Worm (Caenorhabditis elegans) whole organism, L1 larva: ENCODE measurements around the gene eol-1.

Source experiments
- C16A3.4 ChIP-seq: fragments of 150-350 bp; optimal IDR thresholded peaks from 2 replicates; lab custom pipeline; 2014; ENCODE audit warnings: missing biosample characterization, missing genetic modification characterization
- Y116A8C.19 ChIP-seq: sonication (generic microtip); optimal IDR thresholded peaks from 2 replicates; lab custom pipeline; 2016; ENCODE audit warnings: missing compliant biosample characterization, missing genetic modification characterization, borderline replicate concordance
- aha-1 ChIP-seq: fragments of 150-350 bp; optimal IDR thresholded peaks from 2 replicates; lab custom pipeline; 2014; ENCODE audit warnings: missing biosample characterization, missing genetic modification characterization
- ama-1 ChIP-seq: fragments of 150-350 bp; optimal IDR thresholded peaks from 2 replicates; lab custom pipeline; 2014
- blmp-1 ChIP-seq: fragments of 150-350 bp; optimal IDR thresholded peaks from 2 replicates; lab custom pipeline; 2014; ENCODE audit warnings: missing biosample characterization, missing genetic modification characterization
- ceh-63 ChIP-seq: fragments of 200-800 bp; sonication (Bioruptor generic); optimal IDR thresholded peaks from 2 replicates; lab custom pipeline; 2018; ENCODE audit warnings: mild to moderate bottlenecking, missing genetic modification characterization, missing compliant biosample characterization
- ceh-8 ChIP-seq: fragments of 200-800 bp; sonication (Bioruptor generic); optimal IDR thresholded peaks from 2 replicates; lab custom pipeline; 2018; ENCODE audit warnings: mild to moderate bottlenecking, missing genetic modification characterization, moderate library complexity, missing compliant biosample characterization
- ceh-82 ChIP-seq, 3 experiments: fragments of 150-350 bp in 1 of 3; sonication (generic microtip) in 2 of 3; optimal IDR thresholded peaks; 2 replicates each; lab custom pipeline; 2014 to 2017; ENCODE audit warnings: missing biosample characterization in 3 of 3, missing genetic modification characterization in 3 of 3
- dpl-1 ChIP-seq, 3 experiments: fragments of 150-350 bp in 2 of 3; sonication (generic microtip) in 1 of 3; optimal IDR thresholded peaks; 2 replicates each; lab custom pipeline; 2014 to 2017; ENCODE audit warnings: missing biosample characterization in 3 of 3, missing genetic modification characterization in 3 of 3, missing genetic modification reagents in 3 of 3
- efl-1 ChIP-seq, 4 experiments: fragments of 150-350 bp; optimal IDR thresholded peaks in 3 of 4; peaks in 1 of 4; 1 replicate in 1 of 4; 2 replicates in 3 of 4; lab custom pipeline; 2014; ENCODE audit warnings: missing biosample characterization in 2 of 4, missing genetic modification characterization in 2 of 4, missing genetic modification reagents in 2 of 4
- egl-27 ChIP-seq, 2 experiments: fragments of 150-350 bp in 1 of 2; sonication (generic microtip); optimal IDR thresholded peaks; 3 replicates each; lab custom pipeline; 2017 to 2018; ENCODE audit warnings: missing biosample characterization in 2 of 2, missing genetic modification characterization in 2 of 2, missing genetic modification reagents in 2 of 2
- elt-2 ChIP-seq: sonication (generic microtip); optimal IDR thresholded peaks from 2 replicates; lab custom pipeline; 2016; ENCODE audit warnings: missing genetic modification characterization, mild to moderate bottlenecking, inconsistent platforms, missing compliant biosample characterization, missing genetic modification reagents
- elt-3 ChIP-seq, 6 experiments: fragments of 150-350 bp in 1 of 6; sonication (generic microtip); optimal IDR thresholded peaks; 2 replicates each; lab custom pipeline; 2017 to 2018; ENCODE audit warnings: missing biosample characterization in 6 of 6, missing genetic modification characterization in 6 of 6, inconsistent platforms in 1 of 6
- fkh-8 ChIP-seq: sonication (generic microtip); optimal IDR thresholded peaks from 2 replicates; lab custom pipeline; 2016; ENCODE audit warnings: mild to moderate bottlenecking, missing genetic modification characterization, missing compliant biosample characterization
- grh-1 ChIP-seq: fragments of 200-800 bp; sonication (Bioruptor generic); IDR thresholded peaks from 2 replicates; pipeline ENCODE4 v1.3.6; 2022; ENCODE audit warnings: missing genetic modification reagents, missing genetic modification characterization, missing compliant biosample characterization
- hpl-2 ChIP-seq: fragments of 150-350 bp; optimal IDR thresholded peaks from 2 replicates; lab custom pipeline; 2014; ENCODE audit warnings: missing biosample characterization, missing genetic modification reagents, missing genetic modification characterization
- irx-1 ChIP-seq: sonication (generic microtip); optimal IDR thresholded peaks from 2 replicates; lab custom pipeline; 2016; ENCODE audit warnings: missing genetic modification characterization, missing compliant biosample characterization
- isw-1 ChIP-seq: fragments of 200-800 bp; sonication (Bioruptor generic); IDR thresholded peaks from 2 replicates; pipeline ENCODE4 v1.3.6; 2022; ENCODE audit warnings: missing genetic modification characterization, missing compliant biosample characterization
- lin-14 ChIP-seq: fragments of 200-800 bp; sonication (Bioruptor generic); optimal IDR thresholded peaks from 2 replicates; lab custom pipeline; 2018; ENCODE audit warnings: mild to moderate bottlenecking, missing genetic modification characterization, moderate library complexity, missing compliant biosample characterization
- lin-15B ChIP-seq: fragments of 150-350 bp; sonication (generic microtip); optimal IDR thresholded peaks from 3 replicates; lab custom pipeline; 2014; ENCODE audit warnings: missing biosample characterization, missing genetic modification characterization
- lin-35 ChIP-seq, 2 experiments: fragments of 150-350 bp; optimal IDR thresholded peaks; 2 replicates each; lab custom pipeline; 2014; ENCODE audit warnings: missing biosample characterization in 2 of 2, missing genetic modification characterization in 2 of 2, missing genetic modification reagents in 2 of 2
- lin-39 ChIP-seq: fragments of 150-350 bp; optimal IDR thresholded peaks from 2 replicates; lab custom pipeline; 2014; ENCODE audit warnings: missing biosample characterization, missing genetic modification reagents, missing genetic modification characterization
- lsy-2 ChIP-seq, 2 experiments: fragments of 150-350 bp; optimal IDR thresholded peaks; 2 replicates each; lab custom pipeline; 2014; ENCODE audit warnings: missing biosample characterization in 2 of 2, missing genetic modification characterization in 2 of 2
- mab-9 ChIP-seq: fragments of 200-800 bp; sonication (Bioruptor generic); IDR thresholded peaks from 2 replicates; pipeline ENCODE4 v1.3.6; 2022; ENCODE audit warnings: missing genetic modification reagents, missing genetic modification characterization, missing compliant biosample characterization
- nhr-11 ChIP-seq: fragments of 150-350 bp; optimal IDR thresholded peaks from 2 replicates; lab custom pipeline; 2014; ENCODE audit warnings: missing biosample characterization, missing genetic modification characterization
- nhr-19 ChIP-seq: fragments of 200-800 bp; sonication (Bioruptor generic); conservative IDR thresholded peaks from 2 replicates; pipeline ENCODE4 v1.3.6; 2022; ENCODE audit warnings: missing genetic modification characterization, missing compliant biosample characterization
- nhr-20 ChIP-seq: sonication (generic microtip); optimal IDR thresholded peaks from 2 replicates; lab custom pipeline; 2016; ENCODE audit warnings: mild to moderate bottlenecking, missing genetic modification characterization, missing compliant biosample characterization
- nhr-237 ChIP-seq: fragments of 150-350 bp; optimal IDR thresholded peaks from 2 replicates; lab custom pipeline; 2014; ENCODE audit warnings: missing biosample characterization, missing genetic modification characterization
- nhr-47 ChIP-seq: sonication (generic microtip); optimal IDR thresholded peaks from 2 replicates; lab custom pipeline; 2016; ENCODE audit warnings: mild to moderate bottlenecking, missing genetic modification characterization, moderate library complexity, missing compliant biosample characterization
- nhr-71 ChIP-seq: sonication (generic microtip); optimal IDR thresholded peaks from 2 replicates; lab custom pipeline; 2016; ENCODE audit warnings: mild to moderate bottlenecking, missing genetic modification characterization, moderate library complexity, missing compliant biosample characterization
- nhr-76 ChIP-seq: sonication (generic microtip); optimal IDR thresholded peaks from 2 replicates; lab custom pipeline; 2017; ENCODE audit warnings: missing biosample characterization, missing genetic modification characterization
- nhr-85 ChIP-seq: sonication (generic microtip); peaks from one replicate; lab custom pipeline; 2016; ENCODE audit warnings: missing genetic modification characterization, inconsistent platforms, missing compliant biosample characterization
- nhr-90 ChIP-seq: sonication (generic microtip); optimal IDR thresholded peaks from 2 replicates; lab custom pipeline; 2016; ENCODE audit warnings: mild to moderate bottlenecking, missing genetic modification characterization, missing compliant biosample characterization; ENCODE audit not compliant: poor library complexity
- pax-3 ChIP-seq: fragments of 200-800 bp; sonication (Bioruptor generic); optimal IDR thresholded peaks from 2 replicates; lab custom pipeline; 2018; ENCODE audit warnings: mild to moderate bottlenecking, missing genetic modification characterization, moderate library complexity, missing compliant biosample characterization
- rnt-1 ChIP-seq: sonication (generic microtip); optimal IDR thresholded peaks from 2 replicates; lab custom pipeline; 2016; ENCODE audit warnings: mild to moderate bottlenecking, missing genetic modification characterization, moderate library complexity, missing compliant biosample characterization
- skn-1 ChIP-seq: fragments of 150-350 bp; optimal IDR thresholded peaks from 2 replicates; lab custom pipeline; 2014; ENCODE audit warnings: missing biosample characterization, missing genetic modification characterization
- snpc-4 ChIP-seq: fragments of 150-350 bp; optimal IDR thresholded peaks from 2 replicates; lab custom pipeline; 2014; ENCODE audit warnings: missing biosample characterization, missing genetic modification characterization
- snu-23 ChIP-seq: sonication (generic microtip); optimal IDR thresholded peaks from 2 replicates; lab custom pipeline; 2016; ENCODE audit warnings: missing genetic modification characterization, missing compliant biosample characterization
- sox-4 ChIP-seq: sonication (generic microtip); optimal IDR thresholded peaks from 2 replicates; lab custom pipeline; 2016; ENCODE audit warnings: missing genetic modification characterization, missing compliant biosample characterization
- swsn-7 ChIP-seq: sonication (generic microtip); optimal IDR thresholded peaks from 2 replicates; lab custom pipeline; 2016; ENCODE audit warnings: missing genetic modification characterization, missing compliant biosample characterization
- tbx-2 ChIP-seq: sonication (generic microtip); optimal IDR thresholded peaks from 2 replicates; lab custom pipeline; 2016; ENCODE audit warnings: missing genetic modification characterization, missing compliant biosample characterization
- unc-130 ChIP-seq: fragments of 150-350 bp; optimal IDR thresholded peaks from 2 replicates; lab custom pipeline; 2017; ENCODE audit warnings: missing biosample characterization, missing genetic modification characterization, inconsistent platforms
- unc-86 ChIP-seq: sonication (generic microtip); optimal IDR thresholded peaks from 2 replicates; lab custom pipeline; 2016; ENCODE audit warnings: missing genetic modification characterization, missing compliant biosample characterization
- xbp-1 ChIP-seq: sonication (generic microtip); optimal IDR thresholded peaks from 2 replicates; lab custom pipeline; 2016; ENCODE audit warnings: missing genetic modification characterization, missing compliant biosample characterization
- zip-4 ChIP-seq: fragments of 200-800 bp; sonication (Bioruptor generic); optimal IDR thresholded peaks from 2 replicates; lab custom pipeline; 2018; ENCODE audit warnings: mild to moderate bottlenecking, missing genetic modification characterization, moderate library complexity, missing compliant biosample characterization
- ztf-11 ChIP-seq, 2 experiments: sonication (generic microtip); optimal IDR thresholded peaks; 2 replicates each; lab custom pipeline; 2016 to 2017; ENCODE audit warnings: missing genetic modification characterization in 2 of 2, missing biosample characterization in 1 of 2, missing compliant biosample characterization in 1 of 2
- ztf-4 ChIP-seq: fragments of 150-350 bp; optimal IDR thresholded peaks from 2 replicates; lab custom pipeline; 2014; ENCODE audit warnings: missing biosample characterization, missing genetic modification characterization

The eol-1 gene

ce11 chrV:13963279-13963976 is 17.3 kb downstream of the eol-1 start, which contains the start of gene sao-1:
TSS of gene sao-1 (plus strand) at chrV:13963926.
- TF ChIP-seq blmp-1 (tag; lab: Kevin White, UChicago) = peak; percentile 98
- TF ChIP-seq zip-4 (GFP tag; lab: Kevin White, UChicago) = no peak
- TF ChIP-seq lin-14 (GFP tag; lab: Kevin White, UChicago) = peak; percentile 56
- TF ChIP-seq nhr-85 (tag; lab: Kevin White, UChicago) = peak; percentile 81
- peak in 2 of 6 experiments; percentile 10 to 20 for TF ChIP-seq elt-3 (tag; optimal IDR thresholded peaks at IDR 0.05; lab: Kevin White, UChicago)
- TF ChIP-seq, all 84 proteins: peak for 4

- TF ChIP-seq nhr-237 (tag; lab: Kevin White, UChicago) (no peak), lin-35 (GFP tag; optimal IDR thresholded peaks at IDR 0.05; lab: Kevin White, UChicago) (peak; percentile 60 to 63), nhr-71 (tag; lab: Kevin White, UChicago) (peak; percentile 63), lin-15B (tag; lab: Kevin White, UChicago) (no peak), nhr-20 (peak; percentile 60), elt-2 (peak; percentile 53), nhr-47 (tag; lab: Kevin White, UChicago) (peak; percentile 64), lsy-2 (tag; optimal IDR thresholded peaks at IDR 0.05; lab: Kevin White, UChicago) (peak; percentile 59 to 67), Y116A8C.19 (no peak), tbx-2 (peak; percentile 36), isw-1 (GFP tag; lab: Robert Waterston, UW) (peak; percentile 27; the same call in 1 of the 2 replicates), lin-39 (tag; lab: Kevin White, UChicago) (peak; percentile 43), ztf-4 (tag; lab: Kevin White, UChicago) (no peak), skn-1 (tag; lab: Kevin White, UChicago) (peak; percentile 59), ama-1 (lab: Kevin White, UChicago) (no peak), blmp-1 (tag; lab: Kevin White, UChicago) (peak; percentile 49), egl-27 (tag; optimal IDR thresholded peaks at IDR 0.05; lab: Kevin White, UChicago) (no peak), pax-3 (tag; lab: Kevin White, UChicago) (no peak), hpl-2 (GFP tag; lab: Kevin White, UChicago) (no peak), snu-23 (GFP tag; lab: Kevin White, UChicago) (peak; percentile 67), irx-1 (tag; lab: Kevin White, UChicago) (peak; percentile 8), nhr-90 (peak; percentile 65), xbp-1 (tag; lab: Kevin White, UChicago) (peak; percentile 40), nhr-19 (GFP tag; lab: Robert Waterston, UW) (peak; percentile 52), ztf-11 (tag; optimal IDR thresholded peaks at IDR 0.05; lab: Kevin White, UChicago) (peak; percentile 27 to 34), unc-130 (peak; percentile 75), dpl-1 (GFP tag; optimal IDR thresholded peaks at IDR 0.05; lab: Kevin White, UChicago) (peak; percentile 64 to 71 (median 67)), efl-1 (optimal IDR thresholded peaks at IDR 0.05; lab: Kevin White, UChicago) (peak; percentile 63 to 71), efl-1 (GFP tag; optimal IDR thresholded peaks at IDR 0.05 in 1 of 2; lab: Kevin White, UChicago) (peak; percentile 62 to 96), nhr-11 (tag; lab: Kevin White, UChicago) (peak; percentile 30), ceh-8 (GFP tag; lab: Kevin White, UChicago) (no peak), unc-86 (peak; percentile 14), fkh-8 (peak; percentile 5), grh-1 (GFP tag; lab: Robert Waterston, UW) (0 out of 2 replicates have a peak, but pooled peaks have one; percentile 26), nhr-76 (tag; lab: Kevin White, UChicago) (peak; percentile 34), swsn-7 (tag; lab: Kevin White, UChicago) (peak; percentile 64), rnt-1 (tag; lab: Kevin White, UChicago) (peak; percentile 82), elt-3 (tag; optimal IDR thresholded peaks at IDR 0.05; lab: Kevin White, UChicago) (peak in 1 of 6 experiments; percentile 31), mab-9 (GFP tag; lab: Robert Waterston, UW) (no peak), sox-4 (no peak), snpc-4 (tag; lab: Kevin White, UChicago) (peak; percentile 69), lin-14 (GFP tag; lab: Kevin White, UChicago) (peak; percentile 42), aha-1 (tag; lab: Kevin White, UChicago) (no peak), nhr-85 (tag; lab: Kevin White, UChicago) (peak; percentile 74), C16A3.4 (tag; lab: Kevin White, UChicago) (peak; percentile 51), ceh-82 (tag; optimal IDR thresholded peaks at IDR 0.05; lab: Kevin White, UChicago) (peak; percentile 51 to 54 (median 52)), ceh-63 (GFP tag; lab: Kevin White, UChicago) (no peak)
These were observed 18.7 kb downstream of the eol-1 start, which contains the start of the genes algn-13 and R10D12.13 for ce11 chrV:13961927-13962419. TSS of gene algn-13 (minus strand) at chrV:13961977. TSS of gene R10D12.13 (plus strand) at chrV:13962417.
